Worm (Caenorhabditis elegans) whole organism, midembryonic: ENCODE measurements around the gene C03E10.1.

Experiments
- klf-2 ChIP-seq: fragments of 200-800 bp; sonication (Bioruptor generic); conservative IDR thresholded peaks from 2 replicates; pipeline ENCODE4 v1.3.6; 2022; ENCODE audit warnings: missing genetic modification reagents, missing genetic modification characterization, missing compliant biosample characterization
- med-1 ChIP-seq: sonication (generic microtip); optimal IDR thresholded peaks from 2 replicates; lab custom pipeline; 2017; ENCODE audit warnings: missing genetic modification characterization, mild to moderate bottlenecking, missing compliant biosample characterization, antibody characterized with exemption, missing genetic modification reagents; ENCODE audit not compliant: insufficient read depth
- tab-1 ChIP-seq: fragments of 200-800 bp; sonication (Bioruptor generic); IDR thresholded peaks from 2 replicates; pipeline ENCODE4 v1.3.6; 2022; ENCODE audit warnings: missing genetic modification characterization, missing compliant biosample characterization
- ztf-29 ChIP-seq: fragments of 200-800 bp; sonication (Bioruptor generic); IDR thresholded peaks from 2 replicates; pipeline ENCODE4 v1.3.6; 2022; ENCODE audit warnings: missing genetic modification reagents, missing genetic modification characterization, missing compliant biosample characterization

DNA sequence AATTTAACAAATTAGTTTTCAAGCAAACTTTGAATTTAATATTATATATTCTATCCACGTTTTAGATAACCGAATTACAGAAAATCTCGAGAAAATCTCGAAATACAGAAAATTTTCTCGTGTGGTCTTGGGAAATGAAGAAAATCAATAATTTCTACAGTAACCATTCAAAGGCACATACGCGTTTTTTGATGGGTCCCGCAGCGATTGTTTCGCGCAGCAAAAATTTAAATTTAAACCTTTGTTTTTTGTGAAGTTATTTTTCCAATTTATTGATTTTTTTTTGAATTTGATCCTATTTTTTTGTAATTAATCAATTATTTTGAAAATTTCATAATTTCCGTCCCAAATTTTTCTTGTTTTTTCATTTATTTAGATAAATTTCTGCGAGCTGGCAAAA lies 11.4 kb upstream of the C03E10.1 start:
- TF ChIP-seq klf-2 = no peak
- no peak for TF ChIP-seq tab-1 (GFP tag; lab: Robert Waterston, UW)
- no peak for TF ChIP-seq ztf-29 (GFP tag; lab: Robert Waterston, UW)
- no peak for TF ChIP-seq med-1 (GFP tag; lab: Kevin White, UChicago)
